Worm (Caenorhabditis elegans) whole organism, L4 larva: ENCODE measurements around the gene jmjd-1.1.

Experiments
- aly-2 ChIP-seq: sonication (generic microtip); optimal IDR thresholded peaks from 2 replicates; lab custom pipeline; 2018; ENCODE audit warnings: missing biosample characterization, missing genetic modification characterization
- mdl-1 ChIP-seq, 2 experiments: fragments of 150-350 bp in 1 of 2; sonication (generic microtip) in 1 of 2; optimal IDR thresholded peaks; 2 replicates each; lab custom pipeline; 2014 to 2017; ENCODE audit warnings: missing biosample characterization in 2 of 2, missing genetic modification characterization in 2 of 2
- nhr-11 ChIP-seq: fragments of 150-350 bp; optimal IDR thresholded peaks from 2 replicates; lab custom pipeline; 2014; ENCODE audit warnings: missing biosample characterization, missing genetic modification characterization
- php-3 ChIP-seq: fragments of 200-800 bp; sonication (Bioruptor generic); IDR thresholded peaks from 2 replicates; pipeline ENCODE4 v1.3.6; 2022; ENCODE audit warnings: missing genetic modification reagents, missing genetic modification characterization, missing compliant biosample characterization

ce11 chrII:11811241-11811640 lies 4.9 kb downstream of the jmjd-1.1 start:
- no peak for TF ChIP-seq mdl-1 (tag; optimal IDR thresholded peaks at IDR 0.05; lab: Kevin White, UChicago)
- TF ChIP-seq nhr-11 (tag; lab: Kevin White, UChicago), result no peak
- TF ChIP-seq aly-2 (tag; lab: Kevin White, UChicago), result no peak
- TF ChIP-seq php-3 (GFP tag; lab: Robert Waterston, UW), result no peak
